Worm (Caenorhabditis elegans): ENCODE data around the gene atg-18.

The atg-18 gene

DNA sequence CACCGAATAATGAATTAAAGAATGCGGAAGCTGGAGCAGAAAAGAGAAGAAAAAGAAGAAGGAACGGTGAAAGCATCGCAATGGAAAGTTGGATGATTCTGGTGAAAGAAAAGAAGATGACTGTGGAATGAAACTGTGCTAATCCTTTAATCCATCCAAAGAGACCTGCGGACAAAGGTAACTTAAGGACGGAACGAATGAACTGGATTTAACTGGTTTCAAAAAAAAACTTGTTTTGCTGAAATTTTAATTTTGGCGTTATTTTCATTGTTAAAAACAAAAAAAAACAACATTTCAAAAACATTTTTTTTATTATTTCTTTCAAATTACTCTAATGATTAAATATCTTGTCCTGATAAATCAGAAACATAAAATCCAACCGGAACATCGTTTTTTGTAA lies 5.8 kb upstream of the atg-18 start, which contains the start of gene grl-12:
grl-12 (minus strand) TSS at position 101 of the 400 bp plus-strand sequence.
- TF ChIP-seq B0336.3 (GFP tag; IDR thresholded peaks at IDR 0.05) (no peak), hmg-1.2 (GFP tag; IDR thresholded peaks at IDR 0.05) (no peak), pha-4 (tag; optimal IDR thresholded peaks at IDR 0.05) (no peak), lsy-27 (tag; optimal IDR thresholded peaks at IDR 0.05; ENCODE audit: borderline replicate concordance, insufficient read depth) (no peak), repo-1 (tag; optimal IDR thresholded peaks at IDR 0.05) (no peak), rpc-1 (optimal IDR thresholded peaks at IDR 0.05) (no peak), rpc-1 (tag; optimal IDR thresholded peaks at IDR 0.05) (no peak), lin-35 (GFP tag; optimal IDR thresholded peaks at IDR 0.05) (no peak), nfyb-1 (GFP tag; IDR thresholded peaks at IDR 0.05) (no peak), lin-40 (tag; optimal IDR thresholded peaks at IDR 0.05) (no peak), nfya-2 (GFP tag; IDR thresholded peaks at IDR 0.05) (no peak), Y53G8AR.9 (GFP tag; conservative IDR thresholded peaks at IDR 0.05) (no peak), F55B11.4 (tag; optimal IDR thresholded peaks at IDR 0.05; ENCODE audit: borderline replicate concordance, insufficient read depth) (no peak), hsf-1 (GFP tag; IDR thresholded peaks at IDR 0.05) (no peak), nhr-80 (tag; optimal IDR thresholded peaks at IDR 0.05) (no peak), madf-3 (GFP tag; IDR thresholded peaks at IDR 0.05) (no peak), ztf-25 (GFP tag; IDR thresholded peaks at IDR 0.05) (no peak), aptf-2 (GFP tag; conservative IDR thresholded peaks at IDR 0.05) (no peak), sea-2 (GFP tag; IDR thresholded peaks at IDR 0.05) (no peak), gei-17 (GFP tag; optimal IDR thresholded peaks at IDR 0.05) (no peak)

DNA sequence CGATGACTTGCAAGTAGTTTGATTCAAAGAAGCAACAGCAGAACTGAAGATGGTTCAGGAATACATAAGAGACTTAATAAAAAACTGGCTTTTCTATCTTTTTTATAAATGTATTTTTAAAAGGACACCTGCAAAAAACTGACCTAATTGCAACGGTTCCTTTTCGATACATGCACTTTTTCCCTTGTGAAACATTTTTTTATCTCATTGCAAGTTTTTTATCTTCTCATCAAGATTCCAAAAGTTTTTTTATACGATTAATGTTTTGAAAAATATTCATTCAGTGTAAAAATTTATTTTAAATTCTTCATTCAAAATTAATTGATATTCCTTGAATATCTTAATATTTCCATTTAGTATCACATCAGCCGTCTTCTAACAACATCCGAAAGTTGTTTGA lies 4.4 kb upstream of the atg-18 start, which contains the start of gene oac-29:
oac-29 (minus strand) TSS at position 101 of the 400 bp plus-strand sequence.
- no peak for TF ChIP-seq mel-28 (tag; optimal IDR thresholded peaks at IDR 0.05; ENCODE audit: borderline replicate concordance)
- TF ChIP-seq cebp-2 (GFP tag; IDR thresholded peaks at IDR 0.05), result no peak
- no peak for TF ChIP-seq xnd-1 (tag; optimal IDR thresholded peaks at IDR 0.05)
- TF ChIP-seq tbx-9 (tag; optimal IDR thresholded peaks at IDR 0.05; ENCODE audit: borderline replicate concordance), result no peak
- TF ChIP-seq efl-1 (GFP tag; optimal IDR thresholded peaks at IDR 0.05), result no peak

DNA sequence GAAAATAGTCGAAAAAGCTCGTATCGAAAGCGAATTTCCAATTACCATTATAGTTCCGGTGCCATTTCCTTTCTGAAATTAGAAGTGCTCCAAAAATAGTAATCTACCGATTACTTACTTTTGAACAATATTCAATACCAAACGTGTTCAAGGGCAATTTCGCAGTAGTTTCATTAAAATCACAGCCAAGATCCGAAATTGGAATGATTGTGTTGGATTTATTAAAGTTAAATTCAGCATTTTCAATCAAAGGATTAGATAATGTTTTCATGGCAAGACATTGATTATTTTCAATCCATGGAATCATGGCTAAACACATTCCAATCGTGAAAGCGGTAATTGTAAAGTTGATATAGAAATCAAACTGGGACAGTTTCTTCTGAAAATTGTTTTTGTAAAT lies 1.7 kb upstream of the atg-18 start:
- TF ChIP-seq rcor-1 (GFP tag; IDR thresholded peaks at IDR 0.05) (no peak), Y56A3A.18 (GFP tag; IDR thresholded peaks at IDR 0.05) (no peak), ztf-28 (GFP tag; IDR thresholded peaks at IDR 0.05) (no peak), nfyb-1 (GFP tag; IDR thresholded peaks at IDR 0.05) (no peak)

DNA sequence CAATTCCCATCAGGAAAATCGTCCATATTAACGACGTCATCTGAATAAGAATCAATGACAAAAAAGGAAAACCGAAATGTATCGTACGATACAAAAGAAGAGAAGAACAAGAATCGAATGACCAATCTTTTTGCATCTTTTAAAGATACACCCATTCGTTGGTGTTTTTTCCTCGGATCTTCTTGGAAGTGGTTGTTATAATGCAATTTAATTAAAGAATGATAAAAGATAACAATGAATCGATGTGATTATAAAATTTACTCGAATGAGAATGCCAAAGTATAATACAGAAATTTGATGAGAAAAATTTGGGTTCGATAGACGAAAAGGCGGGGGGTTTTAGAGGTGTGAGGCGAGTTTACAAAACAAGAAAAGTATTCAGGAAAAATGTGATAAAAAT lies 2.1 kb downstream of the atg-18 start, which contains the start of gene F41E6.12:
F41E6.12 (minus strand) TSS at position 101 of the 400 bp plus-strand sequence.
- TF ChIP-seq ama-1 (optimal IDR thresholded peaks at IDR 0.05) (peak; percentile 69), ama-1 (GFP tag; optimal IDR thresholded peaks at IDR 0.05) (no peak), F33H1.4 (GFP tag; IDR thresholded peaks at IDR 0.05) (0 out of 2 replicates have a peak, but pooled peaks have one; percentile 3), rcor-1 (GFP tag; IDR thresholded peaks at IDR 0.05) (0 out of 2 replicates have a peak, but pooled peaks have one; percentile 15), tbx-9 (tag; optimal IDR thresholded peaks at IDR 0.05; ENCODE audit: borderline replicate concordance) (no peak), Y53G8AR.9 (GFP tag; conservative IDR thresholded peaks at IDR 0.05) (peak; percentile 41; the same call in 1 of the 2 replicates), tlf-1 (GFP tag; optimal IDR thresholded peaks at IDR 0.05) (peak; percentile 47)

DNA sequence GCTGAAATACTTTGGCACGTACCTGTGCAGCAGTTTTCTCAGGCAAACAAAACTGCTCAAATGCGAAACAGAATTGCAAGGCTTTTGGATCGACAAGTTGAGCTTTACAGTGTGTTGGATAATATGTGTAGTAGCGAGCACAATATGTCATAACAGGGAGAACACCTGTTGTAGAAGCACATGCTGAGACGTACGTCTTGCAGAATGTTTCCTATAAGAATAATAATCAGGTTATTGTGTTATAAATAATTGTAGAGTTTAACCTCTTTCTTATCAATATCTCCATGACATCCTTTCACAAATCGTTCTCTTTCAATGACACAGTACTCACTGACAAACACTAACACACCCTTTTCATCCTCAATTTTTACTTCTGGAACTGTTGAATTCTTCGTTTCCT lies 3.5 kb downstream of the atg-18 start:
- TF ChIP-seq madf-6 (GFP tag; IDR thresholded peaks at IDR 0.05) (no peak), F23B12.7 (tag; optimal IDR thresholded peaks at IDR 0.05; ENCODE audit: insufficient read depth) (no peak), ceh-79 (tag; optimal IDR thresholded peaks at IDR 0.05) (no peak)
